Worm (Caenorhabditis elegans) whole organism, L4 larva: ENCODE results near the gene C49C3.4.
A peak's percentile ranks its signal among the peaks of the same experiment; 100 is the strongest.

Source experiments
- D1046.2 ChIP-seq: fragments of 200-800 bp; sonication (Bioruptor generic); IDR thresholded peaks from 2 replicates; pipeline ENCODE4 v1.3.6; 2022; ENCODE audit warnings: missing genetic modification characterization, missing compliant biosample characterization
- T20F7.1 ChIP-seq: fragments of 200-800 bp; sonication (Bioruptor generic); optimal IDR thresholded peaks from 2 replicates; lab custom pipeline; 2018; ENCODE audit warnings: mild to moderate bottlenecking, missing genetic modification characterization, missing compliant biosample characterization
- T26A8.4 ChIP-seq: fragments of 200-800 bp; sonication (Bioruptor generic); IDR thresholded peaks from 2 replicates; pipeline ENCODE4 v1.3.6; 2022; ENCODE audit warnings: missing genetic modification characterization, missing compliant biosample characterization
- Y48G9A.11 ChIP-seq: fragments of 200-800 bp; sonication (Bioruptor generic); IDR thresholded peaks from 2 replicates; pipeline ENCODE4 v1.3.6; 2022; ENCODE audit warnings: missing genetic modification reagents, missing genetic modification characterization, missing compliant biosample characterization
- Y5F2A.4 ChIP-seq: fragments of 200-800 bp; sonication (Bioruptor generic); optimal IDR thresholded peaks from 2 replicates; lab custom pipeline; 2018; ENCODE audit warnings: mild to moderate bottlenecking, missing genetic modification characterization, missing compliant biosample characterization
- Y75B8A.6 ChIP-seq: fragments of 200-800 bp; sonication (Bioruptor generic); IDR thresholded peaks from 2 replicates; pipeline ENCODE4 v1.3.6; 2022; ENCODE audit warnings: missing genetic modification reagents, missing genetic modification characterization, missing compliant biosample characterization
- aha-1 ChIP-seq: fragments of 150-350 bp; peaks from one replicate; lab custom pipeline; 2014; ENCODE audit warnings: missing biosample characterization, missing genetic modification characterization
- ama-1 ChIP-seq: fragments of 150-350 bp; optimal IDR thresholded peaks from 2 replicates; lab custom pipeline; 2014; ENCODE audit warnings: inconsistent platforms, mixed read lengths
- arid-1 ChIP-seq: fragments of 200-800 bp; sonication (Bioruptor generic); conservative IDR thresholded peaks from 2 replicates; pipeline ENCODE4 v1.3.6; 2022; ENCODE audit warnings: missing genetic modification reagents, missing genetic modification characterization, missing compliant biosample characterization
- attf-4 ChIP-seq: sonication (generic microtip); optimal IDR thresholded peaks from 3 replicates; lab custom pipeline; 2017; ENCODE audit warnings: missing biosample characterization, missing genetic modification characterization
- ceh-20 ChIP-seq: fragments of 200-800 bp; sonication (Bioruptor generic); IDR thresholded peaks from 2 replicates; pipeline ENCODE4 v1.3.6; 2022; ENCODE audit warnings: missing genetic modification reagents, missing genetic modification characterization, missing compliant biosample characterization
- ceh-32 ChIP-seq: sonication (generic microtip); optimal IDR thresholded peaks from 2 replicates; lab custom pipeline; 2016; ENCODE audit warnings: mild to moderate bottlenecking, missing genetic modification characterization, missing compliant biosample characterization; ENCODE audit not compliant: poor library complexity
- ceh-62 ChIP-seq: sonication (generic microtip); optimal IDR thresholded peaks from 2 replicates; lab custom pipeline; 2017; ENCODE audit warnings: missing biosample characterization, missing genetic modification characterization
- ceh-82 ChIP-seq: sonication (generic microtip); optimal IDR thresholded peaks from 2 replicates; lab custom pipeline; 2017; ENCODE audit warnings: missing biosample characterization, missing genetic modification characterization
- cey-2 ChIP-seq: sonication (generic microtip); optimal IDR thresholded peaks from 3 replicates; lab custom pipeline; 2017; ENCODE audit warnings: missing genetic modification characterization, mild to moderate bottlenecking, missing compliant biosample characterization, antibody characterized with exemption, borderline replicate concordance; ENCODE audit not compliant: insufficient read depth
- daf-8 ChIP-seq: fragments of 200-800 bp; sonication (Bioruptor generic); IDR thresholded peaks from 2 replicates; pipeline ENCODE4 v1.3.6; 2022; ENCODE audit warnings: missing genetic modification characterization, missing compliant biosample characterization
- dpl-1 ChIP-seq: fragments of 150-350 bp; optimal IDR thresholded peaks from 2 replicates; lab custom pipeline; 2014; ENCODE audit warnings: missing biosample characterization, missing genetic modification reagents, missing genetic modification characterization
- duxl-1 ChIP-seq: sonication (generic microtip); optimal IDR thresholded peaks from 2 replicates; lab custom pipeline; 2016; ENCODE audit warnings: mild to moderate bottlenecking, missing genetic modification characterization, moderate library complexity, missing compliant biosample characterization; ENCODE audit not compliant: poor library complexity
- fkh-10 ChIP-seq: fragments of 150-350 bp; optimal IDR thresholded peaks from 2 replicates; lab custom pipeline; 2014; ENCODE audit warnings: missing biosample characterization, missing genetic modification reagents, missing genetic modification characterization
- fos-1 ChIP-seq: fragments of 150-350 bp; optimal IDR thresholded peaks from 2 replicates; lab custom pipeline; 2014; ENCODE audit warnings: missing biosample characterization, missing genetic modification characterization
- gei-8 ChIP-seq: fragments of 200-800 bp; sonication (Bioruptor generic); optimal IDR thresholded peaks from 2 replicates; lab custom pipeline; 2018; ENCODE audit warnings: mild to moderate bottlenecking, missing genetic modification characterization, missing compliant biosample characterization
- hif-1 ChIP-seq, 2 experiments: sonication (generic microtip); optimal IDR thresholded peaks; 2 replicates each; lab custom pipeline; 2016 to 2017; ENCODE audit warnings: missing compliant biosample characterization in 2 of 2, missing genetic modification characterization in 2 of 2, missing genetic modification reagents in 2 of 2, missing genotype in 2 of 2, mild to moderate bottlenecking in 1 of 2
- lin-1 ChIP-seq: fragments of 200-800 bp; sonication (Bioruptor generic); IDR thresholded peaks from 2 replicates; pipeline ENCODE4 v1.3.6; 2022; ENCODE audit warnings: missing genetic modification reagents, missing genetic modification characterization, missing compliant biosample characterization
- lin-15B ChIP-seq: fragments of 150-350 bp; sonication (generic microtip); optimal IDR thresholded peaks from 3 replicates; lab custom pipeline; 2014; ENCODE audit warnings: missing biosample characterization, missing genetic modification characterization
- lin-29 ChIP-seq: fragments of 200-800 bp; sonication (Bioruptor generic); IDR thresholded peaks from 2 replicates; pipeline ENCODE4 v1.3.6; 2022; ENCODE audit warnings: missing genetic modification reagents, missing genetic modification characterization, missing compliant biosample characterization
- lin-39 ChIP-seq: fragments of 150-350 bp; optimal IDR thresholded peaks from 2 replicates; lab custom pipeline; 2014; ENCODE audit warnings: missing biosample characterization, missing genetic modification reagents, missing genetic modification characterization
- madf-5 ChIP-seq, 2 experiments: fragments of 200-800 bp; sonication (Bioruptor generic); IDR thresholded peaks; 2 replicates each; pipeline ENCODE4 v1.3.6; 2022; ENCODE audit warnings: missing compliant biosample characterization in 2 of 2, missing genetic modification characterization in 2 of 2
- mdl-1 ChIP-seq, 2 experiments: fragments of 150-350 bp in 1 of 2; sonication (generic microtip) in 1 of 2; optimal IDR thresholded peaks; 2 replicates each; lab custom pipeline; 2014 to 2017; ENCODE audit warnings: missing biosample characterization in 2 of 2, missing genetic modification characterization in 2 of 2
- mep-1 ChIP-seq: fragments of 150-350 bp; sonication (generic microtip); optimal IDR thresholded peaks from 3 replicates; lab custom pipeline; 2014; ENCODE audit warnings: missing biosample characterization, missing genetic modification characterization
- nhr-237 ChIP-seq: sonication (generic microtip); optimal IDR thresholded peaks from 2 replicates; lab custom pipeline; 2017; ENCODE audit warnings: missing biosample characterization, missing genetic modification characterization
- nhr-25 ChIP-seq: sonication (generic microtip); optimal IDR thresholded peaks from 2 replicates; lab custom pipeline; 2017; ENCODE audit warnings: missing genetic modification characterization, mild to moderate bottlenecking, missing compliant biosample characterization, antibody characterized with exemption, moderate library complexity, borderline replicate concordance; ENCODE audit not compliant: insufficient read depth
- nhr-41 ChIP-seq: fragments of 200-800 bp; sonication (Bioruptor generic); IDR thresholded peaks from 2 replicates; pipeline ENCODE4 v1.3.6; 2022; ENCODE audit warnings: missing genetic modification reagents, missing genetic modification characterization, missing compliant biosample characterization
- nhr-6 ChIP-seq: fragments of 150-350 bp; optimal IDR thresholded peaks from 2 replicates; lab custom pipeline; 2014; ENCODE audit warnings: missing biosample characterization, missing genetic modification characterization
- nhr-76 ChIP-seq: fragments of 150-350 bp; optimal IDR thresholded peaks from 2 replicates; lab custom pipeline; 2014; ENCODE audit warnings: missing biosample characterization, missing genetic modification characterization
- php-3 ChIP-seq: fragments of 200-800 bp; sonication (Bioruptor generic); IDR thresholded peaks from 2 replicates; pipeline ENCODE4 v1.3.6; 2022; ENCODE audit warnings: missing genetic modification reagents, missing genetic modification characterization, missing compliant biosample characterization
- sdz-12 ChIP-seq: fragments of 200-800 bp; sonication (Bioruptor generic); optimal IDR thresholded peaks from 2 replicates; lab custom pipeline; 2018; ENCODE audit warnings: mild to moderate bottlenecking, missing genetic modification characterization, missing compliant biosample characterization
- set-16 ChIP-seq: fragments of 200-800 bp; sonication (Bioruptor generic); IDR thresholded peaks from 2 replicates; pipeline ENCODE4 v1.3.6; 2022; ENCODE audit warnings: missing genetic modification reagents, missing genetic modification characterization, missing compliant biosample characterization
- skn-1 ChIP-seq: fragments of 150-350 bp; optimal IDR thresholded peaks from 2 replicates; lab custom pipeline; 2014; ENCODE audit warnings: missing biosample characterization, missing genetic modification characterization
- snpc-1.2 ChIP-seq: fragments of 200-800 bp; sonication (Bioruptor generic); IDR thresholded peaks from 2 replicates; pipeline ENCODE4 v1.3.6; 2022; ENCODE audit warnings: missing genetic modification reagents, missing genetic modification characterization, missing compliant biosample characterization
- snpc-4 ChIP-seq: fragments of 150-350 bp; optimal IDR thresholded peaks from 2 replicates; lab custom pipeline; 2014; ENCODE audit warnings: missing biosample characterization, missing genetic modification characterization
- unc-130 ChIP-seq: sonication (generic microtip); optimal IDR thresholded peaks from 2 replicates; lab custom pipeline; 2016; ENCODE audit warnings: missing genetic modification reagents, missing genetic modification characterization, missing compliant biosample characterization
- unc-62 ChIP-seq, 3 experiments: fragments of 150-350 bp in 1 of 3; sonication (generic microtip); optimal IDR thresholded peaks in 2 of 3; peaks in 1 of 3; 1 replicate in 1 of 3; 2 replicates in 2 of 3; lab custom pipeline; 2014 to 2017; ENCODE audit warnings: missing biosample characterization in 3 of 3, missing genetic modification characterization in 3 of 3, missing genetic modification reagents in 3 of 3, missing genotype in 1 of 3
- vab-7 ChIP-seq: fragments of 200-800 bp; sonication (Bioruptor generic); IDR thresholded peaks from 2 replicates; pipeline ENCODE4 v1.3.6; 2022; ENCODE audit warnings: missing genetic modification reagents, missing genetic modification characterization, missing compliant biosample characterization
- zag-1 ChIP-seq: fragments of 150-350 bp; optimal IDR thresholded peaks from 2 replicates; lab custom pipeline; 2014; ENCODE audit warnings: missing biosample characterization, missing genetic modification characterization

C49C3.4 gene

DNA sequence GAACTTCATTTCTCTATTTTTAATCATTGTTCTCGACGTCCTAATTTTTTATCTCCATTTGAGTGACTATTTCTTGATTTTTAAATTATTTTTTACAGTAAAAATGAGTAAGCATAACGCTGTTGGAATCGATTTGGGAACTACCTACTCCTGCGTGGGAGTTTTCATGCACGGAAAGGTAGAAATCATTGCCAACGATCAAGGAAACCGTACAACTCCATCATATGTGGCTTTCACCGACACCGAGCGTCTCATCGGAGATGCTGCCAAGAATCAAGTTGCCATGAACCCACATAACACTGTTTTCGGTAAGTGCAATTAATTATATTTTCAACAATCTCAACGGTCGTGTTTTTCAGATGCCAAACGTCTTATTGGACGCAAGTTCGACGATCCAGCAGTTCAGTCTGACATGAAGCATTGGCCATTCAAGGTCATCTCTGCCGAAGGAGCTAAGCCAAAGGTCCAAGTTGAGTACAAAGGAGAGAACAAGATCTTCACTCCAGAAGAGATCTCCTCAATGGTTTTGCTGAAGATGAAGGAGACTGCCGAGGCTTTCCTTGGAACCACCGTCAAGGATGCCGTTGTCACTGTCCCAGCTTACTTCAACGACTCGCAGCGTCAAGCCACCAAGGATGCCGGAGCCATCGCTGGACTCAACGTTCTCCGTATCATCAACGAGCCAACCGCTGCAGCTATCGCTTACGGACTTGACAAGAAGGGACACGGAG is 41.6 kb upstream of the C49C3.4 start, which contains the start of gene hsp-1 (continued):
- TF ChIP-seq Y75B8A.6 (GFP tag; lab: Robert Waterston, UW), result peak; percentile 33; the same call in 1 of the 2 replicates
- no peak for TF ChIP-seq Y48G9A.11 (GFP tag; lab: Robert Waterston, UW)
- TF ChIP-seq aha-1 (tag; lab: Kevin White, UChicago), result peak; percentile 96
- TF ChIP-seq arid-1 (GFP tag; lab: Robert Waterston, UW), result peak; percentile 58; the same call in 1 of the 2 replicates
- peak; percentile 4 for TF ChIP-seq duxl-1 (tag; lab: Kevin White, UChicago)
- TF ChIP-seq D1046.2 (GFP tag; lab: Robert Waterston, UW), result no peak
- TF ChIP-seq vab-7 (GFP tag; lab: Robert Waterston, UW), result peak; percentile 67; the same call in 1 of the 2 replicates
- no peak for TF ChIP-seq nhr-25 (tag; lab: Kevin White, UChicago)
- 0 out of 2 replicates have a peak, but pooled peaks have one; percentile 70 for TF ChIP-seq snpc-1.2 (GFP tag; lab: Robert Waterston, UW)

DNA sequence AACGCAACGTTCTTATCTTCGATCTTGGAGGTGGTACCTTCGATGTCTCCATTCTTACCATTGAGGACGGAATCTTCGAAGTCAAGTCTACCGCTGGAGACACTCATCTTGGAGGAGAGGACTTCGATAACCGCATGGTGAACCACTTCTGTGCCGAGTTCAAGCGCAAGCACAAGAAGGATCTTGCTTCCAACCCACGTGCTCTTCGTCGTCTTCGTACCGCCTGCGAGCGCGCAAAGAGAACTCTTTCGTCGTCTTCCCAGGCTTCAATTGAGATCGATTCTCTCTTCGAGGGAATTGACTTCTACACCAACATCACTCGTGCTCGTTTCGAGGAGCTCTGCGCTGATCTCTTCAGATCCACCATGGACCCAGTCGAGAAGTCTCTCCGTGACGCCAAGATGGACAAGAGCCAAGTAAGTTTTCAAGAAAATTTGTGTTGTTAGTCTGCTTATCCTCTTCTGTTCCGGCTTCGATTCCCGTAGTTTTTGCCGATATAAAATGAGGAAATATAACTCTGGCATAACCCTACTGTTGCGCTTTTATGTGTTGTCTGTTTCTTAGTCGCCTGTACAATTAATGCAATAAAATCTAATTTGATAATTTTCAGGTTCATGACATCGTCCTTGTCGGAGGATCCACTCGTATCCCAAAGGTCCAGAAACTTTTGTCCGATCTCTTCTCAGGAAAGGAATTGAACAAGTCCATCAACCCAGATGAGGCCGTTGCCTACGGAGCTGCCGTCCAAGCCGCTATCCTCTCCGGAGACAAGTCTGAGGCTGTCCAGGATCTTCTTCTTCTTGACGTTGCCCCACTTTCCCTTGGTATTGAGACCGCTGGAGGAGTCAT is 40.8 kb upstream of the C49C3.4 start:
- no peak; the same call in 1 of the 2 replicates for TF ChIP-seq D1046.2 (GFP tag; lab: Robert Waterston, UW)
- peak; percentile 14 for TF ChIP-seq mep-1 (tag; lab: Kevin White, UChicago)
- no peak for TF ChIP-seq ceh-82 (tag; lab: Kevin White, UChicago)
- no peak for TF ChIP-seq Y75B8A.6 (GFP tag; lab: Robert Waterston, UW)
- TF ChIP-seq arid-1 (GFP tag; lab: Robert Waterston, UW), result no peak
- TF ChIP-seq madf-5 (GFP tag; IDR thresholded peaks at IDR 0.05; lab: Robert Waterston, UW), result peak in 1 of 2 experiments; percentile 18; a peak in 1 of 4 replicates
- TF ChIP-seq ceh-20 (GFP tag; lab: Robert Waterston, UW), result no peak; the same call in 1 of the 2 replicates
- no peak for TF ChIP-seq T20F7.1 (GFP tag; lab: Kevin White, UChicago)
- no peak for TF ChIP-seq gei-8 (GFP tag; lab: Kevin White, UChicago)
- TF ChIP-seq nhr-41 (GFP tag; lab: Robert Waterston, UW), result no peak
- TF ChIP-seq mdl-1 (tag; optimal IDR thresholded peaks at IDR 0.05; lab: Kevin White, UChicago), result no peak
- no peak for TF ChIP-seq Y5F2A.4
- peak; percentile 74 for TF ChIP-seq lin-1
- TF ChIP-seq cey-2 (tag; lab: Kevin White, UChicago), result no peak
- TF ChIP-seq zag-1 (tag; lab: Kevin White, UChicago), result no peak
- TF ChIP-seq snpc-4 (tag; lab: Kevin White, UChicago), result no peak
- TF ChIP-seq ama-1 (lab: Kevin White, UChicago), result no peak
- TF ChIP-seq unc-130 (GFP tag; lab: Kevin White, UChicago), result no peak
- TF ChIP-seq hif-1 (tag; optimal IDR thresholded peaks at IDR 0.05; lab: Kevin White, UChicago), result no peak
- no peak for TF ChIP-seq vab-7 (GFP tag; lab: Robert Waterston, UW)
- TF ChIP-seq T26A8.4, result peak; percentile 24; the same call in 1 of the 2 replicates
- TF ChIP-seq ceh-32 (tag; lab: Kevin White, UChicago), result no peak
- TF ChIP-seq dpl-1, result no peak
- no peak for TF ChIP-seq unc-62 (GFP tag; optimal IDR thresholded peaks at IDR 0.05 in 1 of 2; lab: Kevin White, UChicago)
- TF ChIP-seq unc-62 (tag; optimal IDR thresholded peaks at IDR 0.05; lab: Kevin White, UChicago), result no peak
- peak; percentile 34; the same call in 1 of the 2 replicates for TF ChIP-seq php-3 (GFP tag; lab: Robert Waterston, UW)
- TF ChIP-seq lin-39 (tag; lab: Kevin White, UChicago), result no peak
- no peak for TF ChIP-seq fos-1 (tag; lab: Kevin White, UChicago)
- no peak for TF ChIP-seq nhr-76 (tag; lab: Kevin White, UChicago)
- TF ChIP-seq daf-8 (GFP tag; lab: Robert Waterston, UW), result no peak
- TF ChIP-seq set-16 (GFP tag; lab: Robert Waterston, UW), result peak; percentile 59; the same call in 1 of the 2 replicates
- no peak for TF ChIP-seq ceh-62
- no peak for TF ChIP-seq skn-1 (tag; lab: Kevin White, UChicago)
- no peak for TF ChIP-seq fkh-10
- no peak for TF ChIP-seq nhr-6 (tag; lab: Kevin White, UChicago)
- no peak for TF ChIP-seq nhr-237 (tag; lab: Kevin White, UChicago)
- no peak for TF ChIP-seq lin-29 (GFP tag; lab: Robert Waterston, UW)
- TF ChIP-seq attf-4, result no peak
- no peak for TF ChIP-seq lin-15B (tag; lab: Kevin White, UChicago)
- no peak for TF ChIP-seq sdz-12 (GFP tag; lab: Kevin White, UChicago)
